Comparison of ENCODE assay signal across 3 fruit fly cellular contexts in the genomic region with DNA sequence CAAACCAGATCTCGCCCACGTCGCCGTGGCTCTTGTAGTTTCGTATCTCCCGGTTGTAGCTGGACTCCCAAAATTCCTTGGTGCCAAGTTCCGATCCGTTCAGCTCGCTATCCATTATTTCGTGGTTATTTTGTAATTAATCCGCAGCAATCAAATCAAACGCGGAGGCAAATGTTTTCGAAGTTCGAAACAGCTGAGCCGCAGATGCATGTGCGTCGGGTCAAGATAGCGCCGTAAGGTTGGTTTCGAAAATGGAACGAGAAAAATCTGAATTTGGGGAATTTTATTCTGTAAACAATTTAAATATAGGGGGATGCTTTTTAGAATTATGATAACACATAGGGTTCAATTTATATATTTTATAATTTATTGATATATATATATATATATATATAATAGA.
TF ChIP-seq lines count a peak whose summit lies in the region.

Gene CG9643 (minus strand): TSS at position 198 of the 400 bp plus-strand sequence.

- TF ChIP-seq CTCF in whole organism, embryonic (GFP tag; optimal IDR thresholded peaks at IDR 0.05; lab: Kevin White, UChicago): no peak

TF ChIP-seq in whole organism, adult, 20 proteins besides CTCF, POLR2A, EP300 and RAD21:
- TF ChIP-seq bab1 (GFP tag; optimal IDR thresholded peaks at IDR 0.05; lab: Kevin White, UChicago) (peak; percentile 7), CG14711 (tag; optimal IDR thresholded peaks at IDR 0.05; lab: Kevin White, UChicago) (peak; percentile 8), CG33017 (tag; optimal IDR thresholded peaks at IDR 0.05; lab: Kevin White, UChicago) (no peak), Mnt (GFP tag; optimal IDR thresholded peaks at IDR 0.05; lab: Kevin White, UChicago) (peak; percentile 92)

TF ChIP-seq in whole organism, embryonic, 481 proteins besides CTCF, POLR2A, EP300 and RAD21 (continues in another document):
- TF ChIP-seq CG6272 (GFP tag; IDR thresholded peaks at IDR 0.05; lab: Robert Waterston, UW) (no peak), sna (GFP tag; IDR thresholded peaks at IDR 0.05; lab: Robert Waterston, UW; ENCODE audit: partially characterized antibody) (no peak), CG3407 (GFP tag; optimal IDR thresholded peaks at IDR 0.05; lab: Kevin White, UChicago) (no peak), CG15073 (GFP tag; optimal IDR thresholded peaks at IDR 0.05; lab: Kevin White, UChicago) (no peak), cg (GFP tag; optimal IDR thresholded peaks at IDR 0.05; lab: Kevin White, UChicago) (no peak), CG11560 (tag; IDR thresholded peaks at IDR 0.05; lab: Robert Waterston, UW) (no peak), CG30020 (tag; optimal IDR thresholded peaks at IDR 0.05; lab: Kevin White, UChicago) (peak; percentile 96), CG9817 (tag; optimal IDR thresholded peaks at IDR 0.05; lab: Kevin White, UChicago) (no peak), chinmo (GFP tag; IDR thresholded peaks at IDR 0.05; lab: Robert Waterston, UW; ENCODE audit: partially characterized antibody) (no peak), CG15514 (GFP tag; optimal IDR thresholded peaks at IDR 0.05; lab: Kevin White, UChicago) (peak; percentile 68), MBD-R2 (GFP tag; IDR thresholded peaks at IDR 0.05; lab: Robert Waterston, UW) (peak; percentile 92), CG14441 (GFP tag; IDR thresholded peaks at IDR 0.05; lab: Robert Waterston, UW) (no peak), Opbp (GFP tag; IDR thresholded peaks at IDR 0.05; lab: Robert Waterston, UW; ENCODE audit: partially characterized antibody) (no peak), Dll (GFP tag; IDR thresholded peaks at IDR 0.05; lab: Robert Waterston, UW; ENCODE audit: partially characterized antibody) (0 out of 4 replicates have a peak, but pooled peaks have one; percentile 43), vfl (GFP tag; optimal IDR thresholded peaks at IDR 0.05; lab: Kevin White, UChicago) (no peak), Lim3 (GFP tag; IDR thresholded peaks at IDR 0.05; lab: Robert Waterston, UW) (no peak), Fer2 (tag; optimal IDR thresholded peaks at IDR 0.05; lab: Kevin White, UChicago) (no peak), CG12659 (GFP tag; optimal IDR thresholded peaks at IDR 0.05; lab: Kevin White, UChicago) (peak; percentile 64), CG8388 (GFP tag; optimal IDR thresholded peaks at IDR 0.05; lab: Kevin White, UChicago) (no peak), CG8478 (optimal IDR thresholded peaks at IDR 0.05; lab: Kevin White, UChicago) (no peak), Sin3A (optimal IDR thresholded peaks at IDR 0.05; lab: Kevin White, UChicago) (peak; percentile 8), CG1792 (GFP tag; optimal IDR thresholded peaks at IDR 0.05; lab: Kevin White, UChicago) (no peak), CG9797 (GFP tag; optimal IDR thresholded peaks at IDR 0.05; lab: Kevin White, UChicago) (peak; percentile 26), CG5245 (GFP tag; optimal IDR thresholded peaks at IDR 0.05; lab: Kevin White, UChicago) (no peak), pfk (GFP tag; optimal IDR thresholded peaks at IDR 0.05; lab: Kevin White, UChicago) (peak; percentile 98), sug (tag; optimal IDR thresholded peaks at IDR 0.05; lab: Kevin White, UChicago) (peak; percentile 17), zen (tag; optimal IDR thresholded peaks at IDR 0.05; lab: Kevin White, UChicago) (peak; percentile 19), E2f2 (GFP tag; IDR thresholded peaks at IDR 0.05; lab: Robert Waterston, UW) (peak; percentile 73), seq (GFP tag; IDR thresholded peaks at IDR 0.05; lab: Robert Waterston, UW) (no peak), BEAF-32 (GFP tag; optimal IDR thresholded peaks at IDR 0.05; lab: Kevin White, UChicago) (peak; percentile 19), Usf (GFP tag; optimal IDR thresholded peaks at IDR 0.05; lab: Kevin White, UChicago) (no peak), CG9932 (GFP tag; IDR thresholded peaks at IDR 0.05; lab: Robert Waterston, UW) (no peak), CG3281 (GFP tag; optimal IDR thresholded peaks at IDR 0.05; lab: Kevin White, UChicago) (no peak), B-H1 (GFP tag; IDR thresholded peaks at IDR 0.05; lab: Robert Waterston, UW) (no peak), NFAT (GFP tag; IDR thresholded peaks at IDR 0.05; lab: Robert Waterston, UW) (no peak), CG6654 (GFP tag; optimal IDR thresholded peaks at IDR 0.05; lab: Kevin White, UChicago) (no peak), CG18599 (GFP tag; optimal IDR thresholded peaks at IDR 0.05; lab: Kevin White, UChicago) (no peak), CG17186 (GFP tag; optimal IDR thresholded peaks at IDR 0.05; lab: Kevin White, UChicago) (peak; percentile 74), Med (GFP tag; lab: Kevin White, UChicago) (peak; percentile 20), sisA (GFP tag; IDR thresholded peaks at IDR 0.05; lab: Robert Waterston, UW) (no peak), row (GFP tag; IDR thresholded peaks at IDR 0.05; lab: Robert Waterston, UW) (0 out of 3 replicates have a peak, but pooled peaks have one; percentile 18), CG14710 (tag; optimal IDR thresholded peaks at IDR 0.05; lab: Kevin White, UChicago) (peak; percentile 50)

TF ChIP-seq in whole organism, wandering third instar larva, 38 proteins besides CTCF, POLR2A, EP300 and RAD21:
- TF ChIP-seq Sp1 (GFP tag; optimal IDR thresholded peaks at IDR 0.05; lab: Kevin White, UChicago) (no peak), psq (GFP tag; optimal IDR thresholded peaks at IDR 0.05; lab: Kevin White, UChicago) (no peak), Rel (GFP tag; optimal IDR thresholded peaks at IDR 0.05; lab: Kevin White, UChicago) (no peak), Rel (tag; optimal IDR thresholded peaks at IDR 0.05; lab: Kevin White, UChicago) (peak; percentile 100), CG9705 (GFP tag; optimal IDR thresholded peaks at IDR 0.05; lab: Kevin White, UChicago) (no peak), tai (GFP tag; optimal IDR thresholded peaks at IDR 0.05; lab: Kevin White, UChicago) (no peak), Hnf4 (GFP tag; optimal IDR thresholded peaks at IDR 0.05; lab: Kevin White, UChicago) (no peak), woc (GFP tag; optimal IDR thresholded peaks at IDR 0.05; lab: Kevin White, UChicago) (no peak), lola (GFP tag; optimal IDR thresholded peaks at IDR 0.05; lab: Kevin White, UChicago) (no peak), Myc (optimal IDR thresholded peaks at IDR 0.05; lab: Kevin White, UChicago) (peak; percentile 84), GATAd (GFP tag; optimal IDR thresholded peaks at IDR 0.05; lab: Kevin White, UChicago) (no peak), dl (GFP tag; optimal IDR thresholded peaks at IDR 0.05; lab: Kevin White, UChicago; ENCODE audit: insufficient read depth in 1 of 2, partially characterized antibody in 2 of 2) (no peak), Dfd (GFP tag; optimal IDR thresholded peaks at IDR 0.05; lab: Kevin White, UChicago) (no peak), CG32264 (GFP tag; optimal IDR thresholded peaks at IDR 0.05; lab: Kevin White, UChicago) (no peak), Vsx2 (GFP tag; optimal IDR thresholded peaks at IDR 0.05; lab: Kevin White, UChicago; ENCODE audit: partially characterized antibody) (no peak), rgr (GFP tag; optimal IDR thresholded peaks at IDR 0.05; lab: Kevin White, UChicago) (no peak)
